Worm (Caenorhabditis elegans) whole organism, midembryonic: Measurements from ENCODE around the gene spig-7.
A peak's percentile ranks its signal among the peaks of the same experiment; 100 is the strongest.

ENCODE experiments used
- T22C8.4 ChIP-seq: fragments of 200-800 bp; sonication (Bioruptor generic); IDR thresholded peaks from 2 replicates; pipeline ENCODE4 v1.3.6; 2022; ENCODE audit warnings: missing genetic modification characterization, missing compliant biosample characterization
- cog-1 ChIP-seq: sonication (generic microtip); optimal IDR thresholded peaks from 2 replicates; lab custom pipeline; 2016; ENCODE audit warnings: missing genetic modification characterization, missing compliant biosample characterization
- flt-1 ChIP-seq: fragments of 200-800 bp; sonication (Bioruptor generic); IDR thresholded peaks from 2 replicates; pipeline ENCODE4 v1.3.6; 2022; ENCODE audit warnings: missing genetic modification characterization, missing compliant biosample characterization
- klf-2 ChIP-seq: fragments of 200-800 bp; sonication (Bioruptor generic); conservative IDR thresholded peaks from 2 replicates; pipeline ENCODE4 v1.3.6; 2022; ENCODE audit warnings: missing genetic modification reagents, missing genetic modification characterization, missing compliant biosample characterization
- med-1 ChIP-seq: sonication (generic microtip); optimal IDR thresholded peaks from 2 replicates; lab custom pipeline; 2017; ENCODE audit warnings: missing genetic modification characterization, mild to moderate bottlenecking, missing compliant biosample characterization, antibody characterized with exemption, missing genetic modification reagents; ENCODE audit not compliant: insufficient read depth
- ref-1 ChIP-seq: fragments of 200-800 bp; sonication (Bioruptor generic); conservative IDR thresholded peaks from 2 replicates; pipeline ENCODE4 v1.3.6; 2022; ENCODE audit warnings: missing genetic modification reagents, missing genetic modification characterization, missing compliant biosample characterization
- tab-1 ChIP-seq: fragments of 200-800 bp; sonication (Bioruptor generic); IDR thresholded peaks from 2 replicates; pipeline ENCODE4 v1.3.6; 2022; ENCODE audit warnings: missing genetic modification characterization, missing compliant biosample characterization
- ztf-23 ChIP-seq: fragments of 200-800 bp; sonication (Bioruptor generic); IDR thresholded peaks from 2 replicates; pipeline ENCODE4 v1.3.6; 2022; ENCODE audit warnings: missing genetic modification reagents, missing genetic modification characterization, missing compliant biosample characterization
- ztf-29 ChIP-seq: fragments of 200-800 bp; sonication (Bioruptor generic); IDR thresholded peaks from 2 replicates; pipeline ENCODE4 v1.3.6; 2022; ENCODE audit warnings: missing genetic modification reagents, missing genetic modification characterization, missing compliant biosample characterization

The spig-7 gene

DNA sequence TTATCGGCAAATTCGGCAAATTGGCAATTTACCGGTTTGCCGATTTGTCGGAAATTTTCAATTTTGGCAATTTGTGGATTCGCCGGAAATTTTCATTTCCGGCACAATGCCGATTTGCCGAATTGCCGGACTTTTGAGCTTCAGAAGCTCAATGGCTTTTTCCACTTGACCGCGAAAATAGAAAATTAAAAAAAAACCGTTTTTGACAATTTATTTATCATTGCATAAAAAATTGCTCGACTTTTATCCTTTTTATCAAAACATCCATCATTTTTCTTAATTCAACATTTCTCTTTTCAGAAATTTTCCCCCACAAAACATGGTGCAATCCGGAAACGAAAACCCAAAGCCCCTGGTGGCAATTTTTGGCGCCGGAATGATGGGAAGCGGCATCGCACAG, 34.5 kb upstream of the spig-7 start, which contains the start of gene hacd-1:
Gene hacd-1 (plus strand): TSS at position 301 of the 400 bp plus-strand sequence.
- TF ChIP-seq ztf-29 (GFP tag; lab: Robert Waterston, UW), result no peak
- TF ChIP-seq klf-2 (GFP tag; lab: Robert Waterston, UW), result no peak

DNA sequence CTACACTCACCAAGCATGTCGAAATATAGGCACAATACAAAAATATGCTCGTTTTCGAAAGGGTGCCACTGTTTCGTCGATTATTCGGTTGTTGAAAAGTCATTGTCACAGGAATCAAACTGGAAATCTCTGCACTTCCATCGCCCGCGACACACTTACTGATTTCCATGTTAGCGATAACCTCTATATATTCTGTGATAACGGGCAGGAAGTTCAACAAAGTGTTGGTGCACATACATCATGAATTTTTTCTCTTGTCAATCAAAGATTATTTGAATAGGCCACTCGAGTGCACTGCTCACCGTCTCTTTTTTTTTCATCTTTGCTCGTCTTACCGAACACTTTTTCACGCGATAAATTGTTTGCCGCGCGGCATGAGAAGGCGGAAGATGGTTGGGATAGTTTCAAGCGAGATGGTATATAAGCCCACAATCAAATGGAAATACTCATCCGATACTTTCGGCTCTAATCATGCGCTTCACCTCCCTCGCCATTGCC, 30.0 kb upstream of the spig-7 start, which contains the start of the genes fpn-1.2 and pqn-54:
Gene fpn-1.2 (minus strand): TSS at position 157 of the 498 bp plus-strand sequence.
Gene pqn-54 (plus strand): TSS at position 448 of the 498 bp plus-strand sequence.
- TF ChIP-seq klf-2 (GFP tag; lab: Robert Waterston, UW), result no peak
- no peak for TF ChIP-seq T22C8.4 (GFP tag; lab: Robert Waterston, UW)
- TF ChIP-seq ztf-29 (GFP tag; lab: Robert Waterston, UW), result no peak
- no peak for TF ChIP-seq med-1 (GFP tag; lab: Kevin White, UChicago)
- no peak for TF ChIP-seq ref-1 (GFP tag; lab: Robert Waterston, UW)
- TF ChIP-seq cog-1 (tag; lab: Kevin White, UChicago), result no peak
- TF ChIP-seq ztf-23 (GFP tag; lab: Robert Waterston, UW), result no peak
- TF ChIP-seq flt-1 (GFP tag; lab: Robert Waterston, UW), result no peak
- no peak for TF ChIP-seq tab-1 (GFP tag; lab: Robert Waterston, UW)

ce11 chrV:1465932-1466331, 28.6 kb upstream of the spig-7 start:
- no peak for TF ChIP-seq klf-2 (GFP tag; lab: Robert Waterston, UW)
- TF ChIP-seq med-1 (GFP tag; lab: Kevin White, UChicago), result no peak
- TF ChIP-seq T22C8.4 (GFP tag; lab: Robert Waterston, UW), result no peak

- TF ChIP-seq tab-1 (GFP tag; lab: Robert Waterston, UW) (no peak), T22C8.4 (GFP tag; lab: Robert Waterston, UW) (peak; percentile 60)
Measured at ce11 chrV:1466949-1467348, 27.6 kb upstream of the spig-7 start.

DNA sequence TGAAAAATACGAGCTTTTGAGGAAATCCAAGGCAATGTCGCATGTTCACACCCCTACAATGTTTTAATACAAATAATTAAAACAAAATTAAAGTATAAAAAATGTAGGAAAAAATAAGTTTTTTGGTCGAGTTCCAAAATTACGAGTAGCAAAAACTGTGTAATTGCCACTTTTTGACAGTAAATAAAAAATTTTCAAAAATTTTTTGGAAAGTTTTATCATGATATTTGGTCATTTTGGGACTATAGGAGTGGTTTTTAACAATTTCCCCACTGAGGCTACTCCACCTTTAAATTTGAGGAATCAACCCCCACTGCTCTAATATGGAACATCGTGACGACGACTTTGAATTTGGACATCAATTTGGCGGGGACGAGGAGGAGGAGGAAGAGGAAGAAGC, 27.1 kb upstream of the spig-7 start, which contains the start of gene gid-8:
Gene gid-8 (plus strand): TSS at position 301 of the 400 bp plus-strand sequence.
- no peak for TF ChIP-seq tab-1 (GFP tag; lab: Robert Waterston, UW)
- no peak for TF ChIP-seq cog-1 (tag; lab: Kevin White, UChicago)
- TF ChIP-seq med-1 (GFP tag; lab: Kevin White, UChicago), result no peak
- no peak for TF ChIP-seq ref-1 (GFP tag; lab: Robert Waterston, UW)
- no peak for TF ChIP-seq ztf-29 (GFP tag; lab: Robert Waterston, UW)
- no peak for TF ChIP-seq klf-2 (GFP tag; lab: Robert Waterston, UW)
- no peak for TF ChIP-seq T22C8.4 (GFP tag; lab: Robert Waterston, UW)
- TF ChIP-seq flt-1 (GFP tag; lab: Robert Waterston, UW), result no peak
- TF ChIP-seq ztf-23 (GFP tag; lab: Robert Waterston, UW), result no peak

ce11 chrV:1468905-1469304, 25.7 kb upstream of the spig-7 start:
- TF ChIP-seq klf-2 (GFP tag; lab: Robert Waterston, UW), result no peak
- TF ChIP-seq T22C8.4 (GFP tag; lab: Robert Waterston, UW), result no peak
- TF ChIP-seq cog-1 (tag; lab: Kevin White, UChicago), result no peak
- TF ChIP-seq flt-1 (GFP tag; lab: Robert Waterston, UW), result no peak
- no peak for TF ChIP-seq tab-1 (GFP tag; lab: Robert Waterston, UW)
- no peak for TF ChIP-seq ztf-29 (GFP tag; lab: Robert Waterston, UW)
- no peak for TF ChIP-seq ztf-23 (GFP tag; lab: Robert Waterston, UW)
- TF ChIP-seq ref-1 (GFP tag; lab: Robert Waterston, UW), result no peak
- TF ChIP-seq med-1 (GFP tag; lab: Kevin White, UChicago), result no peak

- TF ChIP-seq ztf-23 (GFP tag; lab: Robert Waterston, UW) (0 out of 2 replicates have a peak, but pooled peaks have one; percentile 36), cog-1 (tag; lab: Kevin White, UChicago) (no peak)
Measured at ce11 chrV:1471078-1471969, 23.2 kb upstream of the spig-7 start.

DNA sequence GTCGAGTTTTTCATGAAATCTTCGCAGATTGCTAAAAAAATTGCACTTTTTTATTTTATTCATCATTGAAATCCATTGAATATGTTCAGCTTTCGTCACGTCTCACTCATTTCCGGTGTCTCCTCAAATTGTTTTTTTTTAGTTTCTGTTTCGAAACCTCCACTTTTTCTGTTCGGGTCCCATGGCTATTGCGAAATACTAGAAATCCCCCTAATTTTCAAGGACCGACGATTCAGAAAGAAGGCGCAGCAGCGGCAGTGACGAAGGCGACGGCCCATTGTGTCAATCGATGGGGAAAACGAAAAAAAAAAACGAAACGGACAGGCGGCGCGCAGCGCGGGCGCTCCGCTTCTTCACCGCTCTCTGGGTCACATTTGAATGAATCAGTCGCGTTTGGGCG, 22.6 kb upstream of the spig-7 start:
- no peak for TF ChIP-seq ztf-23 (GFP tag; lab: Robert Waterston, UW)
- no peak for TF ChIP-seq tab-1 (GFP tag; lab: Robert Waterston, UW)
- TF ChIP-seq cog-1 (tag; lab: Kevin White, UChicago), result no peak
- TF ChIP-seq ref-1 (GFP tag; lab: Robert Waterston, UW), result no peak
- no peak for TF ChIP-seq flt-1 (GFP tag; lab: Robert Waterston, UW)
- TF ChIP-seq ztf-29 (GFP tag; lab: Robert Waterston, UW), result no peak
- TF ChIP-seq T22C8.4 (GFP tag; lab: Robert Waterston, UW), result no peak
- no peak for TF ChIP-seq med-1 (GFP tag; lab: Kevin White, UChicago)
- no peak for TF ChIP-seq klf-2 (GFP tag; lab: Robert Waterston, UW)

- TF ChIP-seq klf-2 (GFP tag; lab: Robert Waterston, UW), result no peak
- TF ChIP-seq tab-1 (GFP tag; lab: Robert Waterston, UW), result no peak
- no peak for TF ChIP-seq T22C8.4 (GFP tag; lab: Robert Waterston, UW)
- no peak for TF ChIP-seq cog-1 (tag; lab: Kevin White, UChicago)
- no peak for TF ChIP-seq ztf-23 (GFP tag; lab: Robert Waterston, UW)
- no peak for TF ChIP-seq ref-1 (GFP tag; lab: Robert Waterston, UW)
- TF ChIP-seq flt-1 (GFP tag; lab: Robert Waterston, UW), result no peak
- TF ChIP-seq ztf-29 (GFP tag; lab: Robert Waterston, UW), result no peak
- TF ChIP-seq med-1 (GFP tag; lab: Kevin White, UChicago), result no peak
Measured at ce11 chrV:1472569-1472968, 22.0 kb upstream of the spig-7 start.
